Fruit fly (Drosophila melanogaster): ENCODE data around the gene CG18284.

dm6 chr2L:10687794-10688185, 44.0 kb downstream of the CG18284 start:
- TF ChIP-seq Mnt (GFP tag; optimal IDR thresholded peaks at IDR 0.05), result no peak
- no peak for TF ChIP-seq kay (GFP tag; ENCODE audit: borderline replicate concordance)
- TF ChIP-seq cic (GFP tag; optimal IDR thresholded peaks at IDR 0.05), result no peak
- no peak for TF ChIP-seq cnc (optimal IDR thresholded peaks at IDR 0.05)
- TF ChIP-seq toe (GFP tag; optimal IDR thresholded peaks at IDR 0.05), result no peak
